Worm (Caenorhabditis elegans): ENCODE data around the gene H10D18.5.

The H10D18.5 gene

ce11 chrV:3831616-3832015, at the start of gene H10D18.5:
H10D18.5 (minus strand) TSS chrV:3831716.
- TF ChIP-seq nfya-1 (tag; optimal IDR thresholded peaks at IDR 0.05), result no peak
- TF ChIP-seq sox-4 (tag; optimal IDR thresholded peaks at IDR 0.05), result no peak
- TF ChIP-seq hlh-15 (tag; optimal IDR thresholded peaks at IDR 0.05), result no peak

ce11 chrV:3878223-3878622, 46.7 kb upstream of the H10D18.5 start, which contains the start of gene nhr-159:
nhr-159 (minus strand) TSS chrV:3878323.
- TF ChIP-seq hlh-15 (tag; optimal IDR thresholded peaks at IDR 0.05) (no peak), ceh-34 (tag; optimal IDR thresholded peaks at IDR 0.05) (no peak), T23F11.4 (GFP tag; optimal IDR thresholded peaks at IDR 0.05) (no peak), gmeb-2 (tag; optimal IDR thresholded peaks at IDR 0.05) (no peak), elt-4 (tag; optimal IDR thresholded peaks at IDR 0.05) (no peak), pha-2 (tag; optimal IDR thresholded peaks at IDR 0.05) (no peak), ceh-19 (GFP tag; optimal IDR thresholded peaks at IDR 0.05) (no peak), mec-3 (tag; optimal IDR thresholded peaks at IDR 0.05; ENCODE audit: borderline replicate concordance) (no peak), ceh-9 (tag; optimal IDR thresholded peaks at IDR 0.05) (no peak), fkh-6 (tag; optimal IDR thresholded peaks at IDR 0.05) (no peak), C38D4.7 (GFP tag; optimal IDR thresholded peaks at IDR 0.05) (no peak), odd-2 (tag; optimal IDR thresholded peaks at IDR 0.05) (no peak), K09A11.1 (tag; optimal IDR thresholded peaks at IDR 0.05; ENCODE audit: insufficient read depth) (no peak), pqm-1 (tag; optimal IDR thresholded peaks at IDR 0.05) (no peak), ceh-24 (tag; optimal IDR thresholded peaks at IDR 0.05) (no peak), nhr-11 (tag; optimal IDR thresholded peaks at IDR 0.05) (no peak), hlh-30 (tag; optimal IDR thresholded peaks at IDR 0.05; ENCODE audit: insufficient read depth) (no peak), tbx-7 (tag; optimal IDR thresholded peaks at IDR 0.05) (no peak)

DNA sequence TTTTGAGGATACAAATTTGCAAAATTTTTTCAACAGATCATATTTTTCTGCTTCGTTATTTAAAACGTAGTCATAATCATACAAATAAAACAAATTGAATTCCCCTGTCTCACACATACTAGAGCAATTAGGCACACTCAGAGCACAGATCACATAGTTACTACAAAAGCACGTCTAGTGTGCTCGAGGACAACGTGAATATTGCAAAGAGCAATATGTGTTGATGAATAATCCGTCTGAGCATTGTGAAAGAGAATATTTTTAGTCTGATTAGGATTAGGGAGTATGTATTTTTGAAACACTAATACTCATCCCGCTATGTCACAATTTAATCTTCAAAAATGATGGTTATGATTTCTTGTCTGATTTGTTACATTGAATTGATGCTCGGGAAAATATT, 45.7 kb upstream of the H10D18.5 start:
- TF ChIP-seq ceh-31 (tag; optimal IDR thresholded peaks at IDR 0.05), result no peak
- TF ChIP-seq ttx-3 (tag; optimal IDR thresholded peaks at IDR 0.05), result no peak
- TF ChIP-seq fkh-6 (tag; optimal IDR thresholded peaks at IDR 0.05), result no peak
- no peak for TF ChIP-seq ceh-19 (GFP tag; optimal IDR thresholded peaks at IDR 0.05)
- no peak for TF ChIP-seq unc-55 (GFP tag; optimal IDR thresholded peaks at IDR 0.05)
- TF ChIP-seq pat-9 (tag; optimal IDR thresholded peaks at IDR 0.05), result no peak
- no peak for TF ChIP-seq ceh-18 (tag; optimal IDR thresholded peaks at IDR 0.05)

DNA sequence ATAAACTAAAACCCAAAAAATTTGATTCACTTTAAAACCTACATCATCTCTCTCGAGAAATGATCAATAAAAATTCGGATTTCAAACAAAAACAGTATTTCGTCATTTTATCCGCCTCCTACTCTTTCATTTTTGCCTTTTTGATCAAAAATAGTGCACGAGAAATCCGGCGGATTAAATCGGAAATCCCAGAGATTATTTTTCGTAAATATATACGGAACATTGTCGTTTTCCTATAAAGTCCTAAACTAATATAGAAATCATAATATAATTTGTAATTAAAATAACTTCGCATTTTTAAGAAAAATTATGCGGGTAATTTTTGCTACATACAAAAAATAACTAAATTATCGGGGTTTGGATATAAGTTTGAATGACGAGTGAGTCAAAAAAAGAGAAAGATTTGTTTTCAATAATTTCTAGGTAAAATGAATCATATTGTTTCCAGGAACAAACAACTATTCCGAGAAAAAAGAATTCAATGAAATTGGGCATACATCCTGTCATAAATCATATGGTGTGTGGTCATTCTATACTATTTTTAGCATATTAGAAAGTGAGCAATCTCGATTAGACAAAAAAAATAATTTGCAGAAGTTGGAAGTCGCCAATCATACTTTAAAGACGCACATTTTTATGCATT, 42.7 kb upstream of the H10D18.5 start, which contains the start of gene nhr-158:
nhr-158 (minus strand) TSS at position 51 of the 643 bp plus-strand sequence.
- TF ChIP-seq pag-3 (tag; optimal IDR thresholded peaks at IDR 0.05; ENCODE audit: borderline replicate concordance) (no peak), fkh-6 (tag; optimal IDR thresholded peaks at IDR 0.05) (no peak), unc-55 (GFP tag; optimal IDR thresholded peaks at IDR 0.05) (no peak), elt-2 (tag; optimal IDR thresholded peaks at IDR 0.05) (no peak)

DNA sequence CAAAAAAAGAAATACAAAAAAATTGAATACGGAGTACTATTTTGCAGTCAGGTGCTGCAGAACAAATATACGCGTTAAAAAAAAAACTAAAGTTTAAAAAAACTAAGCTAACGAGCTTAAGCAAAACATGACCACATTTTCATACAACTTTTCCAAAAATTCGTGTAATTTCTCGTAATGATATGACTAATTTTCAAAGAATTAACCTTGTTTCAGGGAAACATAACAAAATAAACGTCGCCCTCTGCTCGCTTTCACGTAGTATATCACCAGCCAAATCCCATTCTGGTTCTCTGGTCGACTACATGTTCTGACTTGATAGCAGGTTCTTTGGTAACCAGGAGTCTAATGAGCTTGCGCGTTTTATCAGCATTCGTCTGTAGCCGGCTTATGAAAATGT, 38.8 kb upstream of the H10D18.5 start:
- no peak for TF ChIP-seq pat-9 (tag; optimal IDR thresholded peaks at IDR 0.05)
- no peak for TF ChIP-seq ceh-30 (tag; optimal IDR thresholded peaks at IDR 0.05)
- TF ChIP-seq ceh-24 (tag; optimal IDR thresholded peaks at IDR 0.05), result no peak
- TF ChIP-seq hlh-30 (tag; optimal IDR thresholded peaks at IDR 0.05; ENCODE audit: insufficient read depth), result no peak
- TF ChIP-seq T23F11.4 (GFP tag; optimal IDR thresholded peaks at IDR 0.05), result no peak
- no peak for TF ChIP-seq ceh-34 (tag; optimal IDR thresholded peaks at IDR 0.05)
- no peak for TF ChIP-seq eyg-1 (tag; optimal IDR thresholded peaks at IDR 0.05)
- no peak for TF ChIP-seq fax-1 (tag; optimal IDR thresholded peaks at IDR 0.05)
- TF ChIP-seq K09A11.1 (tag; optimal IDR thresholded peaks at IDR 0.05; ENCODE audit: insufficient read depth), result no peak
- TF ChIP-seq npax-4 (tag; optimal IDR thresholded peaks at IDR 0.05), result no peak
- TF ChIP-seq elt-4 (tag; optimal IDR thresholded peaks at IDR 0.05), result no peak
- no peak for TF ChIP-seq hlh-15 (tag; optimal IDR thresholded peaks at IDR 0.05)

All from whole organism, late embryonic.